Worm (Caenorhabditis elegans): ENCODE data around the gene srb-11.

Gene srb-11

DNA sequence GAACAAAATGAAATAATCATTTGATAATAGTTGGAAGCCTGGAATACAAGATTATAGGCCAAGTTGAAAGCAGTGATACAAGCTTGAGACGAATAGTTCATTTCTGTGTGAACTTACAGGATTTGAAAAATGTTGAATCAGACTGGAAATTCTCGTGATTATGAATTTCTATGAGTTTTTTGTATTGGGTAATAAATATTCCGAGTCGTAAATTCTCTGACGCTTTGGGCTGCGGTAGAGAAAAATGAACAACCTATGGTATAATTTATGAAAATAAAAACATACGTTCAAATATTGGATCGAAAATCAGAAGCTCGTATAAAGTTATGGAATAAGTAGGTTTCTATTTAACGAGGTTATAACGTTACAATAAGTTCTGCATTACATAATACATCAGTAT lies at the start of gene srb-11:
TSS of gene srb-11 (minus strand) at position 101 of the 400 bp plus-strand sequence.
- TF ChIP-seq ceh-83 (GFP tag; optimal IDR thresholded peaks at IDR 0.05) (no peak), mep-1 (tag; optimal IDR thresholded peaks at IDR 0.05) (no peak), nhr-2 (tag; optimal IDR thresholded peaks at IDR 0.05) (no peak), unc-62 (GFP tag; optimal IDR thresholded peaks at IDR 0.05) (no peak), bed-3 (GFP tag; optimal IDR thresholded peaks at IDR 0.05) (no peak), sptf-1 (tag; optimal IDR thresholded peaks at IDR 0.05) (no peak), unc-120 (tag; optimal IDR thresholded peaks at IDR 0.05; ENCODE audit: poor library complexity, severe bottlenecking) (no peak), M03D4.4 (tag; optimal IDR thresholded peaks at IDR 0.05) (no peak), cnd-1 (tag; optimal IDR thresholded peaks at IDR 0.05) (no peak)

DNA sequence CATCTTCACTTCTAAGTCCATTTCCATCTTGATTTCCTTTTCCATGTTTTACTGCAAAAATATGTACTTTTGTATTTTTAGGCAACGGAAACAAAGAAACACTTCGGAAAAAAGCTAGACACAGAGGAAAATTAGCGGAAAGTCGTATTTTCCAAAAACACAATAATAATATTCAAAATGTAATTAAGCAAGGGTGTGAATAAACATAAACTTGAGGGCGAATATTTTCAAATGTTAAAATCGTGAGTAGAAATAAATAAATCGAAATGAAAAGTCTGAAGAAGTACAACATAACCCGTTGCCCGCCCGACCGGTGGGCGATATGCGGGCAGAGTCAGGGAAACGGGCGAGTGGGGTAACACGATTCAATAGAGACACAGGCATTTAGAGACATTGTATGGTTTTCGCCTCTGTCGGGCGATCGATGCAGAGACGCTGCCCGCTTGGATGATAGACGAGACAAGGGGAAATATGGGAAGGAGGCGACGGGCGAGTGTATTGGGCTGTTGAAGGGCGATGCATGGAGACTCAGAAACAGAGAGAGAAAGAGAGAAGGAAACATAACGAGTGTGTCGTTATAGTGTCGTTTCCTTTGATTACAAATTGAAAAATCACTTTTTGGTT lies 44.4 kb upstream of the srb-11 start, which contains the start of gene C09E7.4:
TSS of gene C09E7.4 (minus strand) at position 51 of the 624 bp plus-strand sequence.
- TF ChIP-seq unc-62 (GFP tag; optimal IDR thresholded peaks at IDR 0.05) (peak; percentile 55), nhr-12 (tag; optimal IDR thresholded peaks at IDR 0.05) (no peak), nhr-28 (tag; optimal IDR thresholded peaks at IDR 0.05) (no peak), ces-1 (GFP tag; optimal IDR thresholded peaks at IDR 0.05) (peak; percentile 40), ceh-43 (GFP tag; optimal IDR thresholded peaks at IDR 0.05) (no peak), blmp-1 (tag; optimal IDR thresholded peaks at IDR 0.05) (no peak), cnd-1 (tag; optimal IDR thresholded peaks at IDR 0.05) (peak; percentile 59), snpc-4 (tag; optimal IDR thresholded peaks at IDR 0.05) (no peak), tbx-8 (GFP tag; optimal IDR thresholded peaks at IDR 0.05) (no peak), mab-5 (tag; optimal IDR thresholded peaks at IDR 0.05) (no peak), flh-1 (GFP tag; optimal IDR thresholded peaks at IDR 0.05) (no peak), lin-32 (GFP tag; optimal IDR thresholded peaks at IDR 0.05) (peak; percentile 8), ham-2 (GFP tag; optimal IDR thresholded peaks at IDR 0.05) (peak; percentile 5), ztf-11 (tag; optimal IDR thresholded peaks at IDR 0.05) (no peak), M03D4.4 (tag; optimal IDR thresholded peaks at IDR 0.05) (peak; percentile 45), unc-120 (tag; optimal IDR thresholded peaks at IDR 0.05; ENCODE audit: poor library complexity, severe bottlenecking) (peak; percentile 53), drap-1 (GFP tag; optimal IDR thresholded peaks at IDR 0.05) (peak; percentile 16), lin-13 (tag; optimal IDR thresholded peaks at IDR 0.05) (peak; percentile 35), ceh-83 (GFP tag; optimal IDR thresholded peaks at IDR 0.05) (no peak), pha-4 (tag; optimal IDR thresholded peaks at IDR 0.05) (peak; percentile 66), nhr-76 (tag; optimal IDR thresholded peaks at IDR 0.05) (no peak), mep-1 (tag; optimal IDR thresholded peaks at IDR 0.05) (peak; percentile 35), hlh-1 (tag; optimal IDR thresholded peaks at IDR 0.05) (no peak), bed-3 (GFP tag; optimal IDR thresholded peaks at IDR 0.05) (no peak), elt-1 (tag; optimal IDR thresholded peaks at IDR 0.05; ENCODE audit: borderline replicate concordance, insufficient read depth) (no peak), mls-2 (tag; optimal IDR thresholded peaks at IDR 0.05) (peak; percentile 67), nhr-237 (tag; optimal IDR thresholded peaks at IDR 0.05) (no peak), nhr-2 (tag; optimal IDR thresholded peaks at IDR 0.05) (peak; percentile 34), sptf-1 (tag; optimal IDR thresholded peaks at IDR 0.05) (peak; percentile 61), lsy-2 (tag; optimal IDR thresholded peaks at IDR 0.05) (peak; percentile 17), zip-8 (tag; optimal IDR thresholded peaks at IDR 0.05) (no peak)

DNA sequence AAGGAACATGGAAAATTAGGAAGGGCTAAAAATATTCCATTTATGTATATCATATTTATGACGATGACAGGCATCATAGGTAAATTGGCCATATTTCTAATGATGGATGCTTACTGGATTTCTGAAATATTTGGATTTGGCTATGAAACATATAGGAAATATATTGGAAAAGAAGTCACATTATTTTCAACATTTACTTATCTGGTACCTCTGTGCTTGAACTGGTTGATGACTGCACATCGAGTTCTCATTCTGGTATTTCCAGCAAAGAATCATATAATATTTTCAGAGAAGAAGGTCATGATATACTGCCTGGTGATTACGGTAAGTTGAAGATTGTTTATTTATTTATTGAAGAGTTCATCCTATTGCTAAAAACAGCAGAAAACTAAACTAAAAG lies 39.9 kb upstream of the srb-11 start, which contains the start of gene srxa-5:
TSS of gene srxa-5 (plus strand) at position 301 of the 400 bp plus-strand sequence.
- no peak for TF ChIP-seq unc-39 (tag; optimal IDR thresholded peaks at IDR 0.05)
- TF ChIP-seq cnd-1 (tag; optimal IDR thresholded peaks at IDR 0.05) = no peak
- TF ChIP-seq unc-62 (GFP tag; optimal IDR thresholded peaks at IDR 0.05) = no peak
- TF ChIP-seq tbx-8 (GFP tag; optimal IDR thresholded peaks at IDR 0.05) = no peak
- no peak for TF ChIP-seq elt-1 (tag; optimal IDR thresholded peaks at IDR 0.05; ENCODE audit: borderline replicate concordance, insufficient read depth)
- no peak for TF ChIP-seq sptf-1 (tag; optimal IDR thresholded peaks at IDR 0.05)
- TF ChIP-seq nhr-2 (tag; optimal IDR thresholded peaks at IDR 0.05) = no peak
- no peak for TF ChIP-seq bed-3 (GFP tag; optimal IDR thresholded peaks at IDR 0.05)
- TF ChIP-seq lin-32 (GFP tag; optimal IDR thresholded peaks at IDR 0.05) = no peak
- TF ChIP-seq blmp-1 (tag; optimal IDR thresholded peaks at IDR 0.05) = no peak
- TF ChIP-seq hlh-1 (tag; optimal IDR thresholded peaks at IDR 0.05) = no peak
- no peak for TF ChIP-seq M03D4.4 (tag; optimal IDR thresholded peaks at IDR 0.05)
- no peak for TF ChIP-seq nhr-76 (tag; optimal IDR thresholded peaks at IDR 0.05)

DNA sequence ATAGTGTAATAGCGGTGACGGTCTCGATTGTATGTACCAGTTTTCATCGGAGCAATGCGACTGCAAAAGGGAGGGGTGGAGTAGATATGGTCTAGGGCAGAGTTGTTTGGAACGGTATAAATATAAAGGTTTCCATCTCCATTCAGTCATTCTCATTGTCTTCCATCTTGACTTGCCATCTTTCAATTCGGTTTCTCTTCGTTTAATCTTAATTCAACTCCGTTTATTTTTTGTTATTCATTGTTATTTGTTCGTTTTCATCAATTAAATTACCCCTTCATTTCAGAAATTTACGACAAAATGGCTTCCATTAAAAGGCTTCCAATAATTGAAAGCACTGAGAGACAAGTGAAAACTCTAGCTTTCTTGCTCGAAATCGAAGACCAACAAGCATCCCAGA lies 38.4 kb upstream of the srb-11 start, which contains the start of gene C09E7.11:
TSS of gene C09E7.11 (plus strand) at position 301 of the 400 bp plus-strand sequence.
- TF ChIP-seq mep-1 (tag; optimal IDR thresholded peaks at IDR 0.05) (no peak), elt-1 (tag; optimal IDR thresholded peaks at IDR 0.05; ENCODE audit: borderline replicate concordance, insufficient read depth) (no peak), M03D4.4 (tag; optimal IDR thresholded peaks at IDR 0.05) (no peak), flh-1 (GFP tag; optimal IDR thresholded peaks at IDR 0.05) (no peak), bed-3 (GFP tag; optimal IDR thresholded peaks at IDR 0.05) (no peak), sem-2 (GFP tag; optimal IDR thresholded peaks at IDR 0.05) (no peak), tbx-8 (GFP tag; optimal IDR thresholded peaks at IDR 0.05) (no peak), mab-5 (tag; optimal IDR thresholded peaks at IDR 0.05) (no peak)
